Fruit fly (Drosophila melanogaster): ENCODE data around the gene CG16743.

The CG16743 gene

DNA sequence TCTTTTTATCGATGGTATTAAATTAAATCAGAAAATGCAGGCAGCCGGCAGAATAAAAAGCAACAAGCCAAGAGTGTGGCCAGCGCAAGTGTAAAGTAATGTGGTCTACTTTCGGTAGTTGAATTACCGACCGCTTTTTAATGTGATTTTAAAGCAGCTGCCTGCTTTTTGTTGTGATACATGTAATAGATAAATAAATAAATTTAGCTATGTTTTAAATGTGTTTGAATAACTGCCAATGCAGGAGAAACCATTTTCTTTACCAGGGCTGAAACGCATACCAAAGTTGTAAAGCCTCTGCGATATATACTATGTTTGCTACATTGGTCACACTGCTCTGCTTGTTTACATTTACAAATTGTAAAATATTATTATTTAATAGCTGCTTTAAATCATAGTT, 1.9 kb upstream of the CG16743 start, which contains the start of the genes Tmem214 and YL-1 (continued):
- no peak for TF ChIP-seq eyg (GFP tag; optimal IDR thresholded peaks at IDR 0.05)
- no peak for TF ChIP-seq Vsx1 (GFP tag; optimal IDR thresholded peaks at IDR 0.05)
- no peak for TF ChIP-seq bab2 (GFP tag; optimal IDR thresholded peaks at IDR 0.05)

DNA sequence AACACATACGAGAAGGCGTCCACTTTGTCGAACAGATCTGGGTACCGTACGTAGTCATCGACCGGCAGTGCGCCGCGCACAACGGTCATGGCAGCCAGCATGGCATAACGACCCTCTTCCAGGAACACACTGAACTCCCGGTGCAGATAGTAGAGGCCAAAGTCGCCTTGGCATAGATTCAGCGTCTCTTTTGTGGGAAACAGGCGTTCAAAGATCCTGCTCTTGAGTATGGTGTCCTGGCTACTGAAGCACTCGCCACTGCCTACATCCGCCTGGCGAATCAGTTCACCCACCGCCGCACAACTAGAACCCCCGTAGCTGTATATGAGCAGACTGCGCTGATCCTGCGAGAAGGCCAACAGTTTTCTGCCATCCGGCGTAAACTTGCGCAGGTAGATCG, 2.6 kb downstream of the CG16743 start:
- TF ChIP-seq Taf1 (GFP tag; IDR thresholded peaks at IDR 0.05) (no peak), CG12155 (GFP tag; optimal IDR thresholded peaks at IDR 0.05) (no peak), yki (optimal IDR thresholded peaks at IDR 0.05) (no peak), zen2 (GFP tag; IDR thresholded peaks at IDR 0.05; ENCODE audit: partially characterized antibody) (no peak), rib (GFP tag; IDR thresholded peaks at IDR 0.05) (0 out of 2 replicates have a peak, but pooled peaks have one; percentile 25), CG10654 (GFP tag; optimal IDR thresholded peaks at IDR 0.05) (no peak), eve (GFP tag; optimal IDR thresholded peaks at IDR 0.05) (no peak), Ets65A (GFP tag) (peak; percentile 59), CG12769 (tag; optimal IDR thresholded peaks at IDR 0.05) (no peak), lov (optimal IDR thresholded peaks at IDR 0.05) (no peak), lov (GFP tag; IDR thresholded peaks at IDR 0.05) (no peak), CG10543 (GFP tag; optimal IDR thresholded peaks at IDR 0.05) (no peak), CG12071 (GFP tag; optimal IDR thresholded peaks at IDR 0.05) (no peak), CG1603 (tag; optimal IDR thresholded peaks at IDR 0.05) (no peak), dmrt11E (tag; optimal IDR thresholded peaks at IDR 0.05) (no peak), Fer1 (GFP tag; optimal IDR thresholded peaks at IDR 0.05) (no peak), Lpt (GFP tag; optimal IDR thresholded peaks at IDR 0.05) (no peak), Med (GFP tag) (peak; percentile 53), lab (GFP tag; optimal IDR thresholded peaks at IDR 0.05) (no peak), pita (GFP tag; optimal IDR thresholded peaks at IDR 0.05) (no peak), CG34422 (GFP tag; IDR thresholded peaks at IDR 0.05) (no peak), CG12236 (GFP tag; optimal IDR thresholded peaks at IDR 0.05) (no peak), chif (GFP tag; optimal IDR thresholded peaks at IDR 0.05) (no peak), hb (GFP tag; IDR thresholded peaks at IDR 0.05; ENCODE audit: partially characterized antibody) (0 out of 3 replicates have a peak, but pooled peaks have one; percentile 54), dimm (GFP tag; IDR thresholded peaks at IDR 0.05) (no peak), D (optimal IDR thresholded peaks at IDR 0.05) (no peak), D (GFP tag; optimal IDR thresholded peaks at IDR 0.05) (no peak)

DNA sequence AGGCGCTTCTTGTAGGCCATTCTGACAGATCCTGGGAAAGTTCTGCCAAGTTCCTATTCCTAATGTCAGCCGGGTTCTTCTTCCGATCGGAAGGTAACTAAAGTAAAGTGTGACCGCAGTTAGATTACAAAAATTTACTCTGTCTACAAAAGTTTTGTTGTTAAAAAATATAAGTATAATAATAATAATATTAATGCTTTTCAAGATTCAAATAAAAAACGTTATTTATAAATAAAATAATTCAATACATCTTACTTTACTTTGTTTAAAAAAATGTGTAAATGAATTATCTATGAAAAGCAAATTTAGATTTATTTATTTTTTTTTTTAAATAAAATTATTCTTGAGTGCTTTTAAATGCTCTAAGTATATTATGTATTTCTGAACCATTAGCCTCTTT, 3.1 kb downstream of the CG16743 start, which contains the start of gene abo:
Gene abo (minus strand): TSS at position 101 of the 400 bp plus-strand sequence.
- TF ChIP-seq YL-1 (GFP tag; optimal IDR thresholded peaks at IDR 0.05) (peak; percentile 34), sima (GFP tag; optimal IDR thresholded peaks at IDR 0.05) (no peak), tgo (GFP tag; IDR thresholded peaks at IDR 0.05) (no peak), gfzf (GFP tag; optimal IDR thresholded peaks at IDR 0.05) (peak; percentile 13)

dm6 chr2L:10976046-10976863, 4.2 kb downstream of the CG16743 start, which contains the start of the genes ATPsynG and SCAR:
Gene ATPsynG (minus strand): TSS chr2L:10976399.
Gene SCAR (plus strand): TSS chr2L:10976772.
- TF ChIP-seq lola (GFP tag; optimal IDR thresholded peaks at IDR 0.05) (peak in 1 of 3 experiments; percentile 4), CG8388 (GFP tag; optimal IDR thresholded peaks at IDR 0.05) (peak; percentile 16), Lpt (GFP tag; optimal IDR thresholded peaks at IDR 0.05) (no peak), CG15514 (GFP tag; optimal IDR thresholded peaks at IDR 0.05) (peak; percentile 1), sob (GFP tag; IDR thresholded peaks at IDR 0.05) (no peak), CG7928 (GFP tag; optimal IDR thresholded peaks at IDR 0.05) (peak; percentile 92), CG3281 (GFP tag; optimal IDR thresholded peaks at IDR 0.05) (peak; percentile 98), Optix (GFP tag; IDR thresholded peaks at IDR 0.05) (no peak), CG13775 (GFP tag; optimal IDR thresholded peaks at IDR 0.05) (peak; percentile 21), sc (optimal IDR thresholded peaks at IDR 0.05) (no peak), sc (GFP tag; optimal IDR thresholded peaks at IDR 0.05) (no peak), Ssrp (tag; optimal IDR thresholded peaks at IDR 0.05) (no peak), gfzf (GFP tag; optimal IDR thresholded peaks at IDR 0.05) (peak; percentile 58), nmo (GFP tag; optimal IDR thresholded peaks at IDR 0.05) (peak; percentile 32), CG18599 (GFP tag; optimal IDR thresholded peaks at IDR 0.05) (no peak)
